Worm (Caenorhabditis elegans) whole organism, midembryonic: Measurements from ENCODE around the gene dhs-6.
"Not testable (repeated sequence)": the region's sequence is repeated elsewhere in the genome, so short reads cannot be mapped to it uniquely, and the experiment has no call there.

Experiments used
- T22C8.4 ChIP-seq: fragments of 200-800 bp; sonication (Bioruptor generic); IDR thresholded peaks from 2 replicates; pipeline ENCODE4 v1.3.6; 2022; ENCODE audit warnings: missing genetic modification characterization, missing compliant biosample characterization
- cog-1 ChIP-seq: sonication (generic microtip); optimal IDR thresholded peaks from 2 replicates; lab custom pipeline; 2016; ENCODE audit warnings: missing genetic modification characterization, missing compliant biosample characterization
- flt-1 ChIP-seq: fragments of 200-800 bp; sonication (Bioruptor generic); IDR thresholded peaks from 2 replicates; pipeline ENCODE4 v1.3.6; 2022; ENCODE audit warnings: missing genetic modification characterization, missing compliant biosample characterization
- klf-2 ChIP-seq: fragments of 200-800 bp; sonication (Bioruptor generic); conservative IDR thresholded peaks from 2 replicates; pipeline ENCODE4 v1.3.6; 2022; ENCODE audit warnings: missing genetic modification reagents, missing genetic modification characterization, missing compliant biosample characterization
- med-1 ChIP-seq: sonication (generic microtip); optimal IDR thresholded peaks from 2 replicates; lab custom pipeline; 2017; ENCODE audit warnings: missing genetic modification characterization, mild to moderate bottlenecking, missing compliant biosample characterization, antibody characterized with exemption, missing genetic modification reagents; ENCODE audit not compliant: insufficient read depth
- ref-1 ChIP-seq: fragments of 200-800 bp; sonication (Bioruptor generic); conservative IDR thresholded peaks from 2 replicates; pipeline ENCODE4 v1.3.6; 2022; ENCODE audit warnings: missing genetic modification reagents, missing genetic modification characterization, missing compliant biosample characterization
- tab-1 ChIP-seq: fragments of 200-800 bp; sonication (Bioruptor generic); IDR thresholded peaks from 2 replicates; pipeline ENCODE4 v1.3.6; 2022; ENCODE audit warnings: missing genetic modification characterization, missing compliant biosample characterization
- ztf-23 ChIP-seq: fragments of 200-800 bp; sonication (Bioruptor generic); IDR thresholded peaks from 2 replicates; pipeline ENCODE4 v1.3.6; 2022; ENCODE audit warnings: missing genetic modification reagents, missing genetic modification characterization, missing compliant biosample characterization
- ztf-29 ChIP-seq: fragments of 200-800 bp; sonication (Bioruptor generic); IDR thresholded peaks from 2 replicates; pipeline ENCODE4 v1.3.6; 2022; ENCODE audit warnings: missing genetic modification reagents, missing genetic modification characterization, missing compliant biosample characterization

Gene dhs-6

ce11 chrII:5640362-5641079 is 21.4 kb upstream of the dhs-6 start:
- TF ChIP-seq tab-1 (GFP tag; lab: Robert Waterston, UW) = no peak
- TF ChIP-seq ref-1 (GFP tag; lab: Robert Waterston, UW) = no peak

- TF ChIP-seq klf-2 (GFP tag; lab: Robert Waterston, UW) (no peak), cog-1 (tag; lab: Kevin White, UChicago) (no peak), ref-1 (GFP tag; lab: Robert Waterston, UW) (no peak), flt-1 (GFP tag; lab: Robert Waterston, UW) (no peak), T22C8.4 (GFP tag; lab: Robert Waterston, UW) (no peak), ztf-29 (no peak), med-1 (no peak), ztf-23 (GFP tag; lab: Robert Waterston, UW) (no peak), tab-1 (GFP tag; lab: Robert Waterston, UW) (no peak)
Observed at ce11 chrII:5638059-5638458, 18.9 kb upstream of the dhs-6 start, which contains the start of gene F59E12.3. Gene F59E12.3 (plus strand): TSS chrII:5638359.

ce11 chrII:5636826-5637225 is 17.7 kb upstream of the dhs-6 start, which contains the start of gene F59E12.8:
Gene F59E12.8 (minus strand): TSS chrII:5636926.
- no peak for TF ChIP-seq flt-1 (GFP tag; lab: Robert Waterston, UW)
- no peak for TF ChIP-seq ztf-23 (GFP tag; lab: Robert Waterston, UW)
- TF ChIP-seq med-1 = no peak
- no peak for TF ChIP-seq cog-1 (tag; lab: Kevin White, UChicago)
- TF ChIP-seq ztf-29 = no peak
- TF ChIP-seq tab-1 (GFP tag; lab: Robert Waterston, UW) = no peak
- TF ChIP-seq klf-2 (GFP tag; lab: Robert Waterston, UW) = no peak
- no peak for TF ChIP-seq T22C8.4 (GFP tag; lab: Robert Waterston, UW)
- no peak for TF ChIP-seq ref-1 (GFP tag; lab: Robert Waterston, UW)

ce11 chrII:5633453-5633852 is 14.3 kb upstream of the dhs-6 start:
- no peak for TF ChIP-seq flt-1 (GFP tag; lab: Robert Waterston, UW)
- TF ChIP-seq klf-2 (GFP tag; lab: Robert Waterston, UW) = no peak
- no peak for TF ChIP-seq ref-1 (GFP tag; lab: Robert Waterston, UW)
- TF ChIP-seq cog-1 (tag; lab: Kevin White, UChicago) = no peak
- TF ChIP-seq med-1 = no peak

ce11 chrII:5630851-5631401 is 11.8 kb upstream of the dhs-6 start, which contains the start of the genes F59E12.6 and npl-4.1:
Gene F59E12.6 (minus strand): TSS chrII:5630951.
Gene npl-4.1 (plus strand): TSS chrII:5631351.
- not testable (repeated sequence) for TF ChIP-seq ztf-29; cog-1 (tag; lab: Kevin White, UChicago); klf-2 (GFP tag; lab: Robert Waterston, UW)

- TF ChIP-seq ztf-23 (GFP tag; lab: Robert Waterston, UW) = no peak
- no peak for TF ChIP-seq T22C8.4 (GFP tag; lab: Robert Waterston, UW)
- TF ChIP-seq cog-1 (tag; lab: Kevin White, UChicago) = no peak
- no peak for TF ChIP-seq med-1
- no peak for TF ChIP-seq flt-1 (GFP tag; lab: Robert Waterston, UW)
- TF ChIP-seq ref-1 (GFP tag; lab: Robert Waterston, UW) = no peak
- TF ChIP-seq klf-2 (GFP tag; lab: Robert Waterston, UW) = no peak
- TF ChIP-seq ztf-29 = no peak
- no peak for TF ChIP-seq tab-1 (GFP tag; lab: Robert Waterston, UW)
Observed at ce11 chrII:5628326-5628818, 9.3 kb upstream of the dhs-6 start, which contains the start of gene F59E12.15. Gene F59E12.15 (minus strand): TSS chrII:5628376.

- TF ChIP-seq med-1; ztf-23 (GFP tag; lab: Robert Waterston, UW); ref-1 (GFP tag; lab: Robert Waterston, UW): not testable (repeated sequence)
Observed at ce11 chrII:5622383-5622939, 3.3 kb upstream of the dhs-6 start, which contains the start of the genes eif-3.L and npl-4.2. Gene eif-3.L (minus strand): TSS chrII:5622483. Gene npl-4.2 (plus strand): TSS chrII:5622889.

- TF ChIP-seq tab-1 (GFP tag; lab: Robert Waterston, UW) (no peak), flt-1 (GFP tag; lab: Robert Waterston, UW) (no peak), ztf-23 (GFP tag; lab: Robert Waterston, UW) (no peak), ztf-29 (no peak), ref-1 (GFP tag; lab: Robert Waterston, UW) (no peak), T22C8.4 (GFP tag; lab: Robert Waterston, UW) (no peak), cog-1 (tag; lab: Kevin White, UChicago) (no peak), med-1 (no peak), klf-2 (GFP tag; lab: Robert Waterston, UW) (no peak)
Observed at ce11 chrII:5607756-5608155, 11.4 kb downstream of the dhs-6 start, which contains the start of gene C17G10.7. Gene C17G10.7 (minus strand): TSS chrII:5607856.

- TF ChIP-seq flt-1 (GFP tag; lab: Robert Waterston, UW) (no peak), tab-1 (GFP tag; lab: Robert Waterston, UW) (no peak), ref-1 (GFP tag; lab: Robert Waterston, UW) (no peak), klf-2 (GFP tag; lab: Robert Waterston, UW) (no peak), ztf-29 (no peak), ztf-23 (GFP tag; lab: Robert Waterston, UW) (no peak), cog-1 (tag; lab: Kevin White, UChicago) (no peak), T22C8.4 (GFP tag; lab: Robert Waterston, UW) (no peak)
Observed at ce11 chrII:5605538-5605945, 13.6 kb downstream of the dhs-6 start.
